Worm (Caenorhabditis elegans): ENCODE data around the gene jmjd-2.

Gene jmjd-2

DNA sequence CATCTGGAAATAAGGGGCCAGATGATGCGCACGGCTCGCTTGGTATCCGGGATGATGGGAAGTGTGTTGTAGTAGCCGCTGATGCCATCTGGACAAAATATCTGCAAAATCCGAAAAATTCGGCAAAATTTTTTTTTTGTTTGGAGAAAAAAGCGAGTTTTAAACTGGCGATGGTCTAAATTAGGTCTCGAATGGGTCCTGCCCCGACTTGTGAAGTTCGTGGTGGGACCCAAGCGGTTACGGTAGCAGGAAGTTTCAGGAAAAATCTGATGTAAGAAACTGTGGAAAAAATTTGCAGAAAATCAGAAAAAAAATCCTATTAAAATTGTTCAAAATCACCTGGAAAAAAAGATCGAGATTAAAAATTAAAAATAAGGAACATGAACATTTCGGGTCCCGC lies at the start of gene jmjd-2:
Gene jmjd-2, minus strand, starts transcription at position 101 of the 400 bp plus-strand sequence.
- no peak for TF ChIP-seq ceh-19 (GFP tag; optimal IDR thresholded peaks at IDR 0.05)
- TF ChIP-seq pag-3 (tag; optimal IDR thresholded peaks at IDR 0.05; ENCODE audit: borderline replicate concordance) = no peak
- TF ChIP-seq zip-5 (tag; optimal IDR thresholded peaks at IDR 0.05) = no peak
- no peak for TF ChIP-seq nhr-232 (tag; optimal IDR thresholded peaks at IDR 0.05)
- no peak for TF ChIP-seq fkh-10 (GFP tag; optimal IDR thresholded peaks at IDR 0.05)
- no peak for TF ChIP-seq pros-1 (tag; optimal IDR thresholded peaks at IDR 0.05)
- no peak for TF ChIP-seq odd-2 (tag; optimal IDR thresholded peaks at IDR 0.05)

DNA sequence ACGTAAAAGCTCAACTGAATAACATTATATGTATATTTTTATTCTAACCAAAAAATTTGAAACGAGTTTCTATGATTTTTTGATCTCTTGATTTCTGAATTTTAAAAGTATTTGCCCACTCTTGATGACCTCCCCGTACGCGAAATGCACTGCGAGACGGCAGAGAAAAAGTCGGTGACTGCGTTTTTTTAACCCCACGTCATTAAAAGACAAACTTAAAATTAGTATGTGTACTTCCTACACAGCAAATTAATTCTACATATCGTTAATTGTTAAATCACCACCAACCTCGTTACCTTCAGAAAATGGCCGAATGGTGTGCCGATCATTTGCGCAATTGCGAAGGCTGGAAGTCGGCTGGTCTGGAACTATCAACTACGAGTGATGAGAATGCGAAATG lies 49.1 kb upstream of the jmjd-2 start, which contains the start of gene Y54G11A.4:
Gene Y54G11A.4, plus strand, starts transcription at position 301 of the 400 bp plus-strand sequence.
- TF ChIP-seq ahr-1 (tag; optimal IDR thresholded peaks at IDR 0.05) = no peak
- no peak for TF ChIP-seq ceh-24 (tag; optimal IDR thresholded peaks at IDR 0.05)
- no peak for TF ChIP-seq ceh-6 (GFP tag; optimal IDR thresholded peaks at IDR 0.05)

DNA sequence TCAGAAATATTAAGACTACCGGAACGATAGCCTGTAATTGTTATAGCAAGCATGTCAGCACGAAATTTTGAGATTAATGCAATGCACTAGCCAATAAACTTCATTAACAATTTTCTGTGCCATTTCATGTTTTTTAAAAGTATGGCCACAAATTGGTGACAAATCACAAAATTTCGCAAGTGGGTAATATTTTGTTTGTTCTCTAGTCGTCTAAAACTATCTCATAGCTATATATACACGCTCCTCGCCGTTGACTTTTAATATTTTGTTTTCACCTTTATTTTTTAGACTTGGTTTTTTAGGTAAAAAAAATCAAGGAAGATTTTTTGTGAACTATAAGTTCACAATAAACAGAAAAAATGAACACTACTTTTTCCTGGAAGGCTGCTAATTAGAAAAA lies 47.4 kb upstream of the jmjd-2 start:
- TF ChIP-seq ceh-6 (GFP tag; optimal IDR thresholded peaks at IDR 0.05) (no peak), npax-4 (tag; optimal IDR thresholded peaks at IDR 0.05) (no peak), dve-1 (tag; optimal IDR thresholded peaks at IDR 0.05) (no peak), ceh-18 (tag; optimal IDR thresholded peaks at IDR 0.05) (no peak), hlh-8 (tag; optimal IDR thresholded peaks at IDR 0.05) (no peak), ahr-1 (tag; optimal IDR thresholded peaks at IDR 0.05) (no peak), ceh-9 (tag; optimal IDR thresholded peaks at IDR 0.05) (no peak), hlh-6 (tag; optimal IDR thresholded peaks at IDR 0.05) (no peak), rnt-1 (tag; optimal IDR thresholded peaks at IDR 0.05) (no peak)

DNA sequence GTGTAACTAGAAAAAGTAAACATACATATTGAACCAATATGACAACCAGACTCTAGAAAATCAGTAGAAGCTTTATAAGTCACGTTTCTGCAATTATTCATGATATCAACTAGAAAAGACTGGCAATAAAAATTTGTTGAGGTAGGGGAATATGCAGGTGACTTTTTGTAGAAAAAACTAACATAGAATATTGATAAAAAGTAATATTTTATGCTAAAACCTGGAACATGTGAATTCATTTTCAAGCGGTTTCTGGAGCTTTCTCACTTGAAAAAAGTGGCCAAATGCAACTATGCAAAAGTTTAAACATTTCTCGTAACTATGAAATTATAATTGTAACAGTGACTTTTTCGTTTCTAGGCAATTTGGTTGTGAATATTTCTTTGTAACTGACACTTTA lies 45.6 kb upstream of the jmjd-2 start, which contains the start of gene srh-42:
Gene srh-42, minus strand, starts transcription at position 101 of the 400 bp plus-strand sequence.
- TF ChIP-seq dmd-4 (tag; optimal IDR thresholded peaks at IDR 0.05; ENCODE audit: borderline replicate concordance) = no peak
- no peak for TF ChIP-seq hlh-6 (tag; optimal IDR thresholded peaks at IDR 0.05)

DNA sequence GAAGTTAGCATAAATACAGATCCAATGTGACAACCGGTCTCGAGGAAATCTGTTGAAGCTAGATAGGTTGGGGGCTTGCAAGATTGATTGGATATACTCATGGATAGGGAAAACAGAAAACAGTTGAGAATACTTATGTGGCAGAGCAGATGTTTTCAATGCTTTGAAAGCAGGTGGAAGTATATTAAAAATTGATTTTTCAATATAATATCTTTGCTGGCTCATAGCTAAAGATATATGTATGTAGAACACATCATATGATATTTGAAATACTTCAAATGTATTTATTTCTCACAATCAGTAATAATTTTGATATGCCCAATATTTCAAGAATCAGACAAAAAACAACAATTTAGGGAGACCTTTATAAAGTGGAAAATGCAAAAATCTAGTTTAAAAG lies 43.9 kb upstream of the jmjd-2 start, which contains the start of gene srh-41:
Gene srh-41, minus strand, starts transcription at position 101 of the 400 bp plus-strand sequence.
- TF ChIP-seq ztf-16 (tag; optimal IDR thresholded peaks at IDR 0.05) (no peak), fkh-10 (GFP tag; optimal IDR thresholded peaks at IDR 0.05) (no peak), fax-1 (tag; optimal IDR thresholded peaks at IDR 0.05) (no peak), ceh-18 (tag; optimal IDR thresholded peaks at IDR 0.05) (no peak), ttx-3 (tag; optimal IDR thresholded peaks at IDR 0.05) (no peak), C38D4.7 (GFP tag; optimal IDR thresholded peaks at IDR 0.05) (no peak), ahr-1 (tag; optimal IDR thresholded peaks at IDR 0.05) (no peak), ceh-14 (tag; optimal IDR thresholded peaks at IDR 0.05) (no peak), nhr-11 (tag; optimal IDR thresholded peaks at IDR 0.05) (no peak), hlh-8 (tag; optimal IDR thresholded peaks at IDR 0.05) (no peak), unc-42 (tag; optimal IDR thresholded peaks at IDR 0.05) (no peak)

DNA sequence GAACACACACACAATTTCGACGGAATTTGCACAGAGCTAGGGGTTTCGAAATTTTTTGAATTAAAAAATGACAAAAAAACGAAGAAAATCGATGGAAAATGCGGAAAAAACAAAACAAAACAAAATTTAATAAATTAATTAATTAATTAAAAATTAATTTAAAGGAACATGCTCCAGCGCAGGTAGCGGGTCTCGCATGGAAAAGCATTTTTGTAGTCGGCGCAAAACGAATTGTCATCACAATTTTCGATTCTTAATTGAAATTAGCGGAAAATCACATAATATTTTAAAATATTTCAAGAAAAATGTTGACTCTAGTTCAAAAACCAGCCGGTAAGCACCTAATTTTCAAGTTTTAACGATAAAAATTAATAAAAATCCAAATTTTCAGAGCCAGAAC lies 33.0 kb upstream of the jmjd-2 start, which contains the start of gene Y54G11A.3:
Gene Y54G11A.3, plus strand, starts transcription at position 213 of the 400 bp plus-strand sequence.
- TF ChIP-seq pha-2 (tag; optimal IDR thresholded peaks at IDR 0.05) (no peak), sox-2 (GFP tag; IDR thresholded peaks at IDR 0.05) (no peak), elt-4 (tag; optimal IDR thresholded peaks at IDR 0.05) (no peak), ahr-1 (tag; optimal IDR thresholded peaks at IDR 0.05) (no peak), lin-11 (tag; optimal IDR thresholded peaks at IDR 0.05) (no peak), unc-86 (tag; optimal IDR thresholded peaks at IDR 0.05) (no peak), madf-2 (tag; optimal IDR thresholded peaks at IDR 0.05) (no peak), gmeb-2 (tag; optimal IDR thresholded peaks at IDR 0.05) (no peak), elt-2 (tag; optimal IDR thresholded peaks at IDR 0.05) (no peak), C08G9.2 (tag; optimal IDR thresholded peaks at IDR 0.05) (no peak), ceh-22 (tag; optimal IDR thresholded peaks at IDR 0.05) (no peak), pqm-1 (tag; optimal IDR thresholded peaks at IDR 0.05) (no peak), rnt-1 (tag; optimal IDR thresholded peaks at IDR 0.05) (no peak), eyg-1 (tag; optimal IDR thresholded peaks at IDR 0.05) (no peak), ets-4 (tag; optimal IDR thresholded peaks at IDR 0.05) (no peak)

Data from whole organism, late embryonic.